Fruit fly (Drosophila melanogaster): ENCODE measurements around the gene CG42831.

CG42831 gene

dm6 chr3L:10833222-10833621 is 18.6 kb downstream of the CG42831 start (continued):
- TF ChIP-seq CG6791 (GFP tag; IDR thresholded peaks at IDR 0.05; ENCODE audit: partially characterized antibody): no peak
- no peak for TF ChIP-seq kah (GFP tag; optimal IDR thresholded peaks at IDR 0.05)
- TF ChIP-seq CG1024 (GFP tag; IDR thresholded peaks at IDR 0.05): no peak
- no peak for TF ChIP-seq CG10431 (GFP tag; optimal IDR thresholded peaks at IDR 0.05)
- no peak for TF ChIP-seq CG12942 (GFP tag; optimal IDR thresholded peaks at IDR 0.05)
- peak; percentile 47 for TF ChIP-seq dmrt99B (tag; optimal IDR thresholded peaks at IDR 0.05)
- TF ChIP-seq CG2120 (GFP tag; optimal IDR thresholded peaks at IDR 0.05): peak; percentile 8
- TF ChIP-seq Asciz (GFP tag; optimal IDR thresholded peaks at IDR 0.05): no peak
- no peak for TF ChIP-seq Eip74EF (GFP tag; optimal IDR thresholded peaks at IDR 0.05)
- TF ChIP-seq dmrt11E (tag; optimal IDR thresholded peaks at IDR 0.05): no peak
- TF ChIP-seq tx (GFP tag; optimal IDR thresholded peaks at IDR 0.05): no peak
- no peak for TF ChIP-seq Atf6 (GFP tag; IDR thresholded peaks at IDR 0.05)
- no peak for TF ChIP-seq CG6254 (GFP tag; optimal IDR thresholded peaks at IDR 0.05)
- TF ChIP-seq ems (GFP tag; optimal IDR thresholded peaks at IDR 0.05): no peak
- no peak for TF ChIP-seq CG17829 (tag; optimal IDR thresholded peaks at IDR 0.05)
- TF ChIP-seq ap (GFP tag; IDR thresholded peaks at IDR 0.05): no peak
- peak; percentile 3 for TF ChIP-seq CG10147 (GFP tag; optimal IDR thresholded peaks at IDR 0.05)
- TF ChIP-seq BEAF-32 (GFP tag; optimal IDR thresholded peaks at IDR 0.05): no peak
- no peak for TF ChIP-seq lbe (GFP tag; optimal IDR thresholded peaks at IDR 0.05)
- no peak for TF ChIP-seq CG1647 (GFP tag; optimal IDR thresholded peaks at IDR 0.05)
- no peak for TF ChIP-seq CG2712 (tag; optimal IDR thresholded peaks at IDR 0.05)
- no peak for TF ChIP-seq E2f1 (GFP tag; IDR thresholded peaks at IDR 0.05)
- TF ChIP-seq CG2202 (tag; optimal IDR thresholded peaks at IDR 0.05): no peak
- TF ChIP-seq CG11696 (GFP tag; IDR thresholded peaks at IDR 0.05): no peak
- TF ChIP-seq CG33557 (GFP tag; optimal IDR thresholded peaks at IDR 0.05): no peak
- no peak for TF ChIP-seq CG13296 (GFP tag; optimal IDR thresholded peaks at IDR 0.05)
- no peak for TF ChIP-seq slp2 (GFP tag; optimal IDR thresholded peaks at IDR 0.05)
- no peak for TF ChIP-seq CG17186 (GFP tag; optimal IDR thresholded peaks at IDR 0.05)
- no peak for TF ChIP-seq CG4424 (GFP tag; optimal IDR thresholded peaks at IDR 0.05)
- no peak for TF ChIP-seq ken (GFP tag; IDR thresholded peaks at IDR 0.05)
- no peak for TF ChIP-seq B-H2 (GFP tag; optimal IDR thresholded peaks at IDR 0.05)
- TF ChIP-seq CG16779 (GFP tag; IDR thresholded peaks at IDR 0.05): no peak
- TF ChIP-seq croc (GFP tag; conservative IDR thresholded peaks at IDR 0.05): no peak
- TF ChIP-seq Scr (GFP tag; IDR thresholded peaks at IDR 0.05; ENCODE audit: partially characterized antibody): no peak
- no peak for TF ChIP-seq BtbVII (GFP tag; optimal IDR thresholded peaks at IDR 0.05)
- TF ChIP-seq hb (GFP tag; IDR thresholded peaks at IDR 0.05; ENCODE audit: partially characterized antibody): no peak
- no peak for TF ChIP-seq CG1529 (GFP tag; optimal IDR thresholded peaks at IDR 0.05)
- no peak for TF ChIP-seq CG7928 (GFP tag; optimal IDR thresholded peaks at IDR 0.05)
- no peak for TF ChIP-seq wdn (GFP tag; IDR thresholded peaks at IDR 0.05)
- TF ChIP-seq Drgx (GFP tag; IDR thresholded peaks at IDR 0.05): no peak
- no peak for TF ChIP-seq gcm2 (GFP tag; optimal IDR thresholded peaks at IDR 0.05)
- no peak for TF ChIP-seq Mes4 (GFP tag; optimal IDR thresholded peaks at IDR 0.05)
- no peak for TF ChIP-seq twi (tag; optimal IDR thresholded peaks at IDR 0.05)
- TF ChIP-seq jing (GFP tag; optimal IDR thresholded peaks at IDR 0.05): no peak
- no peak for TF ChIP-seq CG7963 (GFP tag; IDR thresholded peaks at IDR 0.05; ENCODE audit: partially characterized antibody)
- no peak for TF ChIP-seq CG43689 (GFP tag; IDR thresholded peaks at IDR 0.05)
- TF ChIP-seq Vsx1 (GFP tag; optimal IDR thresholded peaks at IDR 0.05): no peak
- TF ChIP-seq bigmax (GFP tag; optimal IDR thresholded peaks at IDR 0.05): no peak
- TF ChIP-seq CG8359 (GFP tag; optimal IDR thresholded peaks at IDR 0.05; ENCODE audit: borderline replicate concordance): no peak
- TF ChIP-seq CG32767 (GFP tag; IDR thresholded peaks at IDR 0.05): no peak
- no peak for TF ChIP-seq mirr (GFP tag; optimal IDR thresholded peaks at IDR 0.05)

Data from whole organism, embryonic.